Worm (Caenorhabditis elegans): ENCODE results near the gene acs-17.

DNA sequence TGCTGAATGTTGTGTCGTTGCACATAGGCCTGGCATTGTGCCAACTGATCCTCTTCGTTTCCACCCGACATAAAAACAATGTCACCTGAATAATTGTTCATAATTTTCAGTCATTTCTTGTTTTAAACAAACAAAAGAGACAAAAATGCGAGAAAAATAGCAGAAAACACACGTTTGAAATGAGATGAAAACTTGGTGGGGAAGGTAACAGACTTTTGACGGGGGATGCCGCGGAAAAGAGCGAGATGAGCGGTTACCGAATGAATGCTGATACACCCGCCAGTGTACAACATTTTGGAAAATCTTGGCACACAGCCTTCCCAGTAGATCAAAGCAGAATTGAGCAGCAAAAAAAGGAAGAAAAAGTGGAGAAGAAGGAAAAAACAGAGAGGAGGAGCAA, 33.4 kb upstream of the acs-17 start, which contains the start of gene kin-2:
- TF ChIP-seq R02D3.7 (tag; optimal IDR thresholded peaks at IDR 0.05), result no peak
- TF ChIP-seq ctbp-1 (GFP tag; IDR thresholded peaks at IDR 0.05), result no peak
- TF ChIP-seq skn-1 (tag; optimal IDR thresholded peaks at IDR 0.05), result no peak
- no peak for TF ChIP-seq egl-43 (GFP tag; IDR thresholded peaks at IDR 0.05)
- TF ChIP-seq unc-62 (GFP tag; optimal IDR thresholded peaks at IDR 0.05 in 1 of 2), result no peak
- TF ChIP-seq unc-62 (tag; optimal IDR thresholded peaks at IDR 0.05), result no peak
- no peak for TF ChIP-seq php-3 (GFP tag; IDR thresholded peaks at IDR 0.05)
- no peak for TF ChIP-seq lin-13 (GFP tag; optimal IDR thresholded peaks at IDR 0.05)
- TF ChIP-seq pqm-1 (tag; optimal IDR thresholded peaks at IDR 0.05), result no peak
- TF ChIP-seq lsy-2 (tag; optimal IDR thresholded peaks at IDR 0.05), result no peak
- no peak for TF ChIP-seq jun-1 (tag; optimal IDR thresholded peaks at IDR 0.05)
- no peak for TF ChIP-seq madf-5 (GFP tag; IDR thresholded peaks at IDR 0.05)
- TF ChIP-seq zfp-2 (tag; optimal IDR thresholded peaks at IDR 0.05), result no peak

All from whole organism, L4 larva.